Worm (Caenorhabditis elegans): ENCODE data around the gene tag-290.

tag-290 gene

DNA sequence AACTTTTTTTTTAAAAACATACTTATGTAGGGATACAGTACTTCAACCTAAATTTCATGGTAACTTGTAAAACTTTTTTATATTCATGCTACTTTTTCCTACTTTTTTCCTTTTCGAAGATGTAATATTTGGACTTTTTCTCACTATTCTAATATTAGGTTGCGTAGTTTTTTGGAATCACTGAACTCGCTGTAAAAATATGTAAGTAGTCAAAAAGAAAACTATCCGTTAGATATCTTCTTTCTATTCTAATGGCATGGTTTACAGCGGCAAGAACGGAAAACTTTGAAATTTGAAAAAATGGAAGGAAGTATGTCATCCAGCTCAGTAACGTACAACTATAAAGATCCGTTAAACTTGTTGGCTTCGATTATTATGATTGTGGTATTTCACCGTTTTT is 23.7 kb upstream of the tag-290 start, which contains the start of gene srx-82:
srx-82 (plus strand) TSS at position 301 of the 400 bp plus-strand sequence.
- TF ChIP-seq mep-1 (tag; optimal IDR thresholded peaks at IDR 0.05) = no peak
- TF ChIP-seq nhr-76 (tag; optimal IDR thresholded peaks at IDR 0.05) = no peak
- no peak for TF ChIP-seq ceh-44 (GFP tag; IDR thresholded peaks at IDR 0.05)
- TF ChIP-seq nhr-42 (GFP tag; IDR thresholded peaks at IDR 0.05) = no peak
- TF ChIP-seq zfp-3 (GFP tag; conservative IDR thresholded peaks at IDR 0.05) = no peak

DNA sequence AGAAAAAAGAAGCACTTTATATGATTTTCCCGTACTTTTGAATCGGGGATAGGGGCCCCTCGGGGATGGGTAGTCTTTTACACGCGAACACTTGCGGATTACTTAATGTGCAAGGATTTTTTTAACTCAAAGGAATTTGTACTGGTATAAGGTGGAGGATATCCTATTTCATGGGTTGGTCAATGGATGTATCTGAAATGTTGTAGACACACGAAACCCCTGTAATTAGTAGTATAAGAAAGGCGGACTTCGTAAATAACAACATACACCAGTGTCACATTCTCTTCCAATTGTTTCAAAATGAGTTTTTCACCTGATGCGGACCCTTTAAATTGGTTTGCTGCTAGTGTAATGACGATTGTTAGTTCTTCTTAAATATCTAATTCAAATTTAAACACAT is 19.7 kb upstream of the tag-290 start, which contains the start of gene srx-80:
srx-80 (plus strand) TSS at position 301 of the 400 bp plus-strand sequence.
- TF ChIP-seq ceh-62 (tag; optimal IDR thresholded peaks at IDR 0.05) (no peak), lsy-2 (tag; optimal IDR thresholded peaks at IDR 0.05) (no peak), lin-15B (tag; optimal IDR thresholded peaks at IDR 0.05) (no peak), vab-7 (GFP tag; IDR thresholded peaks at IDR 0.05) (no peak), lim-7 (GFP tag; IDR thresholded peaks at IDR 0.05) (no peak), jun-1 (tag; optimal IDR thresholded peaks at IDR 0.05) (no peak), madf-9 (GFP tag; conservative IDR thresholded peaks at IDR 0.05) (no peak), ceh-82 (tag; optimal IDR thresholded peaks at IDR 0.05) (no peak), dpl-1 (GFP tag; optimal IDR thresholded peaks at IDR 0.05) (no peak), nhr-25 (tag; optimal IDR thresholded peaks at IDR 0.05; ENCODE audit: borderline replicate concordance, insufficient read depth) (no peak)

DNA sequence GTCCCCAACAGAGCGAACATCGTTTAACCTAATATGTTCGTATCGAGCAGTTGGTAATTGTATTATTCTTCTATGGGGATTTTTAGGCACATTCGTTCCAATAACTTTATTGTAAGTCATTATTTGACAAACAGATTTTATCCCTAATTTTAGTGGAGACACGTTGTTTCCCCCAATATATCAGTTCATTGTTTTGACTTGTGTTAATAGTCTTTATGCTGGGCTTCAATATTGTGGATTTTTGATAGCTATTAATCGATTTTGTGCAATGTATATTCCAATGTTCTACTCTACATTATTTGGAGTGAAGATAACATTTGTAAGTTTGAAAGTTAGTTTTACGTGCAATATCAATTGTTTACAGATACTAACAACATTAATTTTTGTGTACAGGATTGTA is 19.2 kb upstream of the tag-290 start:
- TF ChIP-seq unc-62 (GFP tag; optimal IDR thresholded peaks at IDR 0.05 in 1 of 2) = peak in 1 of 2 experiments; percentile 94
- no peak for TF ChIP-seq unc-62 (tag; optimal IDR thresholded peaks at IDR 0.05)
- no peak for TF ChIP-seq F37D6.2 (tag; optimal IDR thresholded peaks at IDR 0.05)
- TF ChIP-seq lin-13 (GFP tag; optimal IDR thresholded peaks at IDR 0.05) = no peak

DNA sequence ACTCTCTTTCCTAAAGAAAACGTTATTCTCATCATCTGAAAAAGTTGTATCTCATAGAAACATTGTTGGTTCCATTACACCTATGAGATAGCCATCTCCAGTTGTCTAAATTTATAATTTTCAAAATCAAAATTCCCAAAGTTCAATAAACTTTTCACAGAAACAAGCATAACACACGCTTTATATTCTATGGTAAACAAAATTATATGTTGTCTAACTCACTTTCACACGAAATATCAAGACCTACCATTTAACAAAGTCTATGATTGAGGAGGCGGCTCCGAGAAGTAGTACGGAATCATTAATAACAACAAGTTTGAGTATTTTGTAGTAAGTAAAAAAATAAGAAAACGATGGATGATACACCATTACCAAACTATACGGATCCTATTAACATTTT is 14.3 kb upstream of the tag-290 start, which contains the start of gene srx-84:
srx-84 (plus strand) TSS at position 301 of the 400 bp plus-strand sequence.
- TF ChIP-seq lin-38 (GFP tag; IDR thresholded peaks at IDR 0.05) = no peak
- no peak for TF ChIP-seq lin-15B (tag; optimal IDR thresholded peaks at IDR 0.05)
- TF ChIP-seq madf-5 (GFP tag; IDR thresholded peaks at IDR 0.05) = no peak
- no peak for TF ChIP-seq zag-1 (tag; optimal IDR thresholded peaks at IDR 0.05)
- TF ChIP-seq arid-1 (GFP tag; conservative IDR thresholded peaks at IDR 0.05) = no peak
- no peak for TF ChIP-seq nhr-111 (GFP tag; optimal IDR thresholded peaks at IDR 0.05)
- no peak for TF ChIP-seq tra-1 (GFP tag; IDR thresholded peaks at IDR 0.05)
- TF ChIP-seq unc-130 (GFP tag; optimal IDR thresholded peaks at IDR 0.05) = no peak
- no peak for TF ChIP-seq hmg-1.1 (GFP tag; IDR thresholded peaks at IDR 0.05)

DNA sequence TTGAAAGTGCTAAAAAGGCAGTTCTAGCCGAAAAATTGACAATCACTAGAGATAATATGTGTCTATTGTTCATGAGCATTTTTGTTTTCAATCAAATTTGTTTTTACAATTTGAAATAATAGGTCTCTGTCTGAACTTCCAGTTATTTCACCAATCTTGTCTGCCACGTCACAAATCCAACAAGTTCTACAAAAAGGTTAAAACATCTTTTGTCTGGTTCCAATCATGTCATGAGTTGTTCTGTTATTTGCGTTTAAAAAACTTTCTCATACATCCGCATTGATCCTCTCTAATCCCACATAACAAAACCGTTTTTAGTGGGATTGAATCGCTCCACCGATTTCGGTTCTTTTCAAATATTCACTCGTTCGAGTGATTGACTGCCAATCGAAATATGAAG is 12.3 kb upstream of the tag-290 start, which contains the start of gene F35B12.9:
F35B12.9 (plus strand) TSS at position 372 of the 400 bp plus-strand sequence.
- peak; percentile 94 for TF ChIP-seq aha-1 (tag)
- no peak for TF ChIP-seq T20F7.1 (GFP tag; optimal IDR thresholded peaks at IDR 0.05)
- no peak for TF ChIP-seq lin-1 (GFP tag; IDR thresholded peaks at IDR 0.05)
- TF ChIP-seq duxl-1 (tag; optimal IDR thresholded peaks at IDR 0.05; ENCODE audit: poor library complexity) = no peak
- peak in 1 of 2 experiments; percentile 18 for TF ChIP-seq unc-62 (GFP tag; optimal IDR thresholded peaks at IDR 0.05 in 1 of 2)
- TF ChIP-seq unc-62 (tag; optimal IDR thresholded peaks at IDR 0.05) = no peak

DNA sequence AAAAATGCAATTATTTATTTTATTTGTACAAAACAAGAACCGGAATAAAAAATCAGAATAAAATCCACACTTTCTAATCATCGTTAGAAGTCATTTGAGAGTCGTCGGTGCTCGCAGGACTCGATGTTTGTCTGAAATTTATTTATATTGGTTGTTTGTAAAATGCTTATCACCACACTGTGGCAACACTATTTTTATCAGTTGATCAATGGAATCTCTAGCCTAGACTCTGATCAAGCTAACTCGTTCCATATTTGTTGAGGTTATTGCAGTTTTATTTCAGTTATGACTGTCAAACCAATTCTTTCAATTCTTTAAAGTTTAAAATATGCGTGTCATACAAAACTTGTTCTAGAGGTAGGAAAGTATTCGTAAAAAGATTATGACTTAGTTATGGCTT is 8.6 kb upstream of the tag-290 start, which contains the start of gene dhs-20:
dhs-20 (minus strand) TSS at position 80 of the 400 bp plus-strand sequence.
- TF ChIP-seq F26F4.8 (GFP tag; conservative IDR thresholded peaks at IDR 0.05) (no peak), ctbp-1 (GFP tag; IDR thresholded peaks at IDR 0.05) (no peak), aha-1 (tag) (peak; percentile 35), dmd-6 (GFP tag; IDR thresholded peaks at IDR 0.05) (peak; percentile 23; the same call in 1 of the 2 replicates), T26A8.4 (GFP tag; IDR thresholded peaks at IDR 0.05) (no peak), lin-13 (GFP tag; optimal IDR thresholded peaks at IDR 0.05) (no peak), nhr-28 (tag; optimal IDR thresholded peaks at IDR 0.05) (peak; percentile 60), daf-16 (GFP tag; optimal IDR thresholded peaks at IDR 0.05) (no peak), daf-16 (tag; optimal IDR thresholded peaks at IDR 0.05) (peak; percentile 86), mdl-1 (tag; optimal IDR thresholded peaks at IDR 0.05) (no peak), dve-1 (tag; optimal IDR thresholded peaks at IDR 0.05; ENCODE audit: insufficient read depth) (peak; percentile 41), pqm-1 (tag; optimal IDR thresholded peaks at IDR 0.05) (peak; percentile 14), mxl-3 (GFP tag; optimal IDR thresholded peaks at IDR 0.05) (no peak)
